Worm (Caenorhabditis elegans) whole organism, late embryonic: ENCODE measurements around the gene nhr-203.

ENCODE experiments used
- ahr-1 ChIP-seq: sonication (generic microtip); optimal IDR thresholded peaks from 2 replicates; lab custom pipeline; 2016; ENCODE audit warnings: missing genetic modification characterization, missing compliant biosample characterization
- hlh-15 ChIP-seq: sonication (generic microtip); optimal IDR thresholded peaks from 2 replicates; lab custom pipeline; 2016; ENCODE audit warnings: missing genetic modification characterization, missing compliant biosample characterization
- pag-3 ChIP-seq: sonication (generic microtip); optimal IDR thresholded peaks from 2 replicates; lab custom pipeline; 2016; ENCODE audit warnings: missing compliant biosample characterization, missing genetic modification characterization, borderline replicate concordance
- pha-4 ChIP-seq: fragments of 150-350 bp; optimal IDR thresholded peaks from 2 replicates; lab custom pipeline; 2018; ENCODE audit warnings: missing biosample characterization, missing genetic modification reagents, missing genetic modification characterization
- pros-1 ChIP-seq: fragments of 150-350 bp; optimal IDR thresholded peaks from 2 replicates; lab custom pipeline; 2014; ENCODE audit warnings: missing biosample characterization, missing genetic modification reagents, missing genetic modification characterization

- TF ChIP-seq pha-4 (tag; lab: Kevin White, UChicago) (no peak), pros-1 (tag; lab: Kevin White, UChicago) (no peak), pag-3 (tag; lab: Kevin White, UChicago) (no peak), hlh-15 (tag; lab: Kevin White, UChicago) (no peak), ahr-1 (tag; lab: Kevin White, UChicago) (no peak)
These were observed 31.8 kb downstream of the nhr-203 start, which contains the start of gene str-196 for ce11 chrV:491432-491831.
